Worm (Caenorhabditis elegans) whole organism, midembryonic: ENCODE data around the gene lag-2.

Experiments used
- T22C8.4 ChIP-seq: fragments of 200-800 bp; sonication (Bioruptor generic); IDR thresholded peaks from 2 replicates; pipeline ENCODE4 v1.3.6; 2022; ENCODE audit warnings: missing genetic modification characterization, missing compliant biosample characterization
- cog-1 ChIP-seq: sonication (generic microtip); optimal IDR thresholded peaks from 2 replicates; lab custom pipeline; 2016; ENCODE audit warnings: missing genetic modification characterization, missing compliant biosample characterization
- flt-1 ChIP-seq: fragments of 200-800 bp; sonication (Bioruptor generic); IDR thresholded peaks from 2 replicates; pipeline ENCODE4 v1.3.6; 2022; ENCODE audit warnings: missing genetic modification characterization, missing compliant biosample characterization
- klf-2 ChIP-seq: fragments of 200-800 bp; sonication (Bioruptor generic); conservative IDR thresholded peaks from 2 replicates; pipeline ENCODE4 v1.3.6; 2022; ENCODE audit warnings: missing genetic modification reagents, missing genetic modification characterization, missing compliant biosample characterization
- med-1 ChIP-seq: sonication (generic microtip); optimal IDR thresholded peaks from 2 replicates; lab custom pipeline; 2017; ENCODE audit warnings: missing genetic modification characterization, mild to moderate bottlenecking, missing compliant biosample characterization, antibody characterized with exemption, missing genetic modification reagents; ENCODE audit not compliant: insufficient read depth
- ref-1 ChIP-seq: fragments of 200-800 bp; sonication (Bioruptor generic); conservative IDR thresholded peaks from 2 replicates; pipeline ENCODE4 v1.3.6; 2022; ENCODE audit warnings: missing genetic modification reagents, missing genetic modification characterization, missing compliant biosample characterization
- tab-1 ChIP-seq: fragments of 200-800 bp; sonication (Bioruptor generic); IDR thresholded peaks from 2 replicates; pipeline ENCODE4 v1.3.6; 2022; ENCODE audit warnings: missing genetic modification characterization, missing compliant biosample characterization
- ztf-23 ChIP-seq: fragments of 200-800 bp; sonication (Bioruptor generic); IDR thresholded peaks from 2 replicates; pipeline ENCODE4 v1.3.6; 2022; ENCODE audit warnings: missing genetic modification reagents, missing genetic modification characterization, missing compliant biosample characterization
- ztf-29 ChIP-seq: fragments of 200-800 bp; sonication (Bioruptor generic); IDR thresholded peaks from 2 replicates; pipeline ENCODE4 v1.3.6; 2022; ENCODE audit warnings: missing genetic modification reagents, missing genetic modification characterization, missing compliant biosample characterization

ce11 chrV:3169838-3170237, 18.3 kb upstream of the lag-2 start, which contains the start of gene srbc-6:
- TF ChIP-seq med-1: no peak
- TF ChIP-seq ref-1 (GFP tag; lab: Robert Waterston, UW): no peak
- TF ChIP-seq flt-1 (GFP tag; lab: Robert Waterston, UW): no peak
- TF ChIP-seq klf-2 (GFP tag; lab: Robert Waterston, UW): no peak
- TF ChIP-seq tab-1: no peak
- TF ChIP-seq ztf-29 (GFP tag; lab: Robert Waterston, UW): no peak
- no peak for TF ChIP-seq cog-1 (tag; lab: Kevin White, UChicago)
- TF ChIP-seq ztf-23 (GFP tag; lab: Robert Waterston, UW): no peak
- no peak for TF ChIP-seq T22C8.4 (GFP tag; lab: Robert Waterston, UW)
